Fruit fly (Drosophila melanogaster) whole organism, embryonic: ENCODE measurements around the gene Ilp6.
A peak's percentile ranks its signal among the peaks of the same experiment; 100 is the strongest.

Experiments used
- ATbp ChIP-seq: fragments of 200-800 bp; sonication (Bioruptor generic); optimal IDR thresholded peaks from 2 replicates; lab custom pipeline; 2017; ENCODE audit warnings: missing biosample characterization, mild to moderate bottlenecking, missing genetic modification characterization, missing genetic modification reagents
- Atf6 ChIP-seq: fragments of 200-800 bp; sonication (Bioruptor generic); IDR thresholded peaks from 2 replicates; pipeline ENCODE4 v1.3.6; 2022; ENCODE audit warnings: missing biosample characterization, missing genetic modification characterization
- CG10147 ChIP-seq: fragments of 200-800 bp; sonication (Bioruptor generic); optimal IDR thresholded peaks from 2 replicates; lab custom pipeline; 2019; ENCODE audit warnings: missing biosample characterization, mild to moderate bottlenecking, missing genetic modification characterization, moderate library complexity
- CG14710 ChIP-seq: fragments of 200-800 bp; sonication (Bioruptor generic); optimal IDR thresholded peaks from 3 replicates; lab custom pipeline; 2019; ENCODE audit warnings: missing biosample characterization, mild to moderate bottlenecking, missing genetic modification characterization, moderate library complexity
- CG1603 ChIP-seq: fragments of 200-800 bp; sonication (Bioruptor generic); optimal IDR thresholded peaks from 2 replicates; lab custom pipeline; 2019; ENCODE audit warnings: missing biosample characterization, mild to moderate bottlenecking, missing genetic modification characterization, moderate library complexity
- CG1647 ChIP-seq: fragments of 200-800 bp; sonication (Bioruptor generic); optimal IDR thresholded peaks from 3 replicates; lab custom pipeline; 2016; ENCODE audit warnings: missing biosample characterization, missing genetic modification characterization
- CG32767 ChIP-seq: fragments of 200-800 bp; sonication (Bioruptor generic); IDR thresholded peaks from 2 replicates; pipeline ENCODE4 v1.3.6; 2022; ENCODE audit warnings: missing biosample characterization, missing genetic modification characterization
- CG4360 ChIP-seq: fragments of 200-800 bp; sonication (Bioruptor generic); IDR thresholded peaks from 2 replicates; pipeline ENCODE4 v1.3.6; 2022; ENCODE audit warnings: missing biosample characterization, missing genetic modification characterization
- CG4730 ChIP-seq: fragments of 200-800 bp; sonication (Bioruptor generic); IDR thresholded peaks from 2 replicates; pipeline ENCODE4 v1.3.6; 2022; ENCODE audit warnings: missing biosample characterization, missing genetic modification characterization
- CG5953 ChIP-seq: fragments of 200-800 bp; sonication (Bioruptor generic); IDR thresholded peaks from 2 replicates; pipeline ENCODE4 v1.3.6; 2022; ENCODE audit warnings: missing biosample characterization, missing genetic modification characterization
- CG6791 ChIP-seq: fragments of 200-800 bp; sonication (Bioruptor generic); IDR thresholded peaks from 3 replicates; pipeline ENCODE4 v1.3.6; 2022; ENCODE audit warnings: missing biosample characterization, missing genetic modification characterization; ENCODE audit not compliant: partially characterized antibody
- CG6854 ChIP-seq: fragments of 200-800 bp; sonication (Bioruptor generic); optimal IDR thresholded peaks from 3 replicates; lab custom pipeline; 2017; ENCODE audit warnings: missing biosample characterization, mild to moderate bottlenecking, missing genetic modification characterization
- CG7357 ChIP-seq: fragments of 200-800 bp; sonication (Bioruptor generic); IDR thresholded peaks from 3 replicates; pipeline ENCODE4 v1.3.6; 2022; ENCODE audit warnings: missing biosample characterization, missing genetic modification characterization
- CG8388 ChIP-seq: fragments of 200-800 bp; sonication (Bioruptor generic); optimal IDR thresholded peaks from 2 replicates; lab custom pipeline; 2019; ENCODE audit warnings: missing biosample characterization, mild to moderate bottlenecking, missing genetic modification characterization, moderate library complexity
- CG8924 ChIP-seq: fragments of 200-800 bp; optimal IDR thresholded peaks from 3 replicates; lab custom pipeline; 2019; ENCODE audit warnings: missing biosample characterization, mild to moderate bottlenecking, missing genetic modification characterization, moderate library complexity
- CHES-1-like ChIP-seq: fragments of 200-800 bp; sonication (Bioruptor generic); optimal IDR thresholded peaks from 2 replicates; lab custom pipeline; 2016; ENCODE audit warnings: missing biosample characterization, missing genetic modification characterization
- Doc3 ChIP-seq: fragments of 200-800 bp; sonication (Bioruptor generic); IDR thresholded peaks from 3 replicates; pipeline ENCODE4 v1.3.6; 2022; ENCODE audit warnings: missing biosample characterization, missing genetic modification characterization; ENCODE audit not compliant: partially characterized antibody
- Eip74EF ChIP-seq, 2 experiments: fragments of 200-800 bp in 1 of 2; fragments of >200 bp in 1 of 2; sonication (Bioruptor generic) in 1 of 2; optimal IDR thresholded peaks; 2 replicates each; lab custom pipeline; 2017 to 2019; ENCODE audit warnings: missing biosample characterization in 2 of 2, missing genetic modification characterization in 2 of 2, mild to moderate bottlenecking in 1 of 2, moderate library complexity in 1 of 2
- Hr51 ChIP-seq, 2 experiments: fragments of 200-800 bp; sonication (Bioruptor generic); optimal IDR thresholded peaks; 2 replicates in 1 of 2; 3 replicates in 1 of 2; lab custom pipeline; 2016 to 2018; ENCODE audit warnings: missing biosample characterization in 2 of 2, missing genetic modification characterization in 2 of 2, mild to moderate bottlenecking in 1 of 2, moderate library complexity in 1 of 2
- Med ChIP-seq: fragments of 200-800 bp; sonication (Bioruptor generic); peaks from one replicate; lab custom pipeline; 2016; ENCODE audit warnings: missing biosample characterization, missing genetic modification characterization, mild to moderate bottlenecking, inconsistent platforms, moderate library complexity
- Mrtf ChIP-seq: fragments of 200-800 bp; sonication (Bioruptor generic); IDR thresholded peaks from 3 replicates; pipeline ENCODE4 v1.3.6; 2022; ENCODE audit warnings: missing biosample characterization, missing genetic modification characterization
- Neu2 ChIP-seq: fragments of 200-800 bp; sonication (Bioruptor generic); optimal IDR thresholded peaks from 3 replicates; lab custom pipeline; 2016; ENCODE audit warnings: missing biosample characterization, missing genetic modification characterization, borderline replicate concordance
- Optix ChIP-seq: fragments of 200-800 bp; sonication (Bioruptor generic); IDR thresholded peaks from 3 replicates; pipeline ENCODE4 v1.3.6; 2022; ENCODE audit warnings: missing biosample characterization, missing genetic modification characterization
- Pdp1 ChIP-seq, 2 experiments: fragments of 200-800 bp; sonication (Bioruptor generic); optimal IDR thresholded peaks; 3 replicates each; lab custom pipeline; 2016; ENCODE audit warnings: missing biosample characterization in 2 of 2, missing genetic modification characterization in 2 of 2, mild to moderate bottlenecking in 1 of 2, moderate library complexity in 1 of 2
- Rx ChIP-seq: fragments of 200-800 bp; sonication (Bioruptor generic); IDR thresholded peaks from 2 replicates; pipeline ENCODE4 v1.3.6; 2022; ENCODE audit warnings: missing biosample characterization, missing genetic modification characterization
- Sox100B ChIP-seq: fragments of 200-800 bp; sonication (Bioruptor generic); optimal IDR thresholded peaks from 3 replicates; lab custom pipeline; 2018; ENCODE audit warnings: missing biosample characterization, mild to moderate bottlenecking, missing genetic modification characterization
- Sox102F ChIP-seq: fragments of 200-800 bp; sonication (Bioruptor generic); optimal IDR thresholded peaks from 2 replicates; lab custom pipeline; 2018; ENCODE audit warnings: missing biosample characterization, mild to moderate bottlenecking, missing genetic modification characterization, moderate library complexity
- Trl ChIP-seq, 3 experiments: fragments of >200 bp in 2 of 3; fragments of 200-800 bp in 1 of 3; sonication (Bioruptor generic) in 1 of 3; optimal IDR thresholded peaks; 2 replicates in 1 of 3; 3 replicates in 2 of 3; lab custom pipeline; 2016 to 2017; ENCODE audit warnings: missing biosample characterization in 1 of 3, missing genetic modification characterization in 1 of 3
- Vsx1 ChIP-seq: fragments of 200-800 bp; sonication (Bioruptor generic); optimal IDR thresholded peaks from 2 replicates; lab custom pipeline; 2017; ENCODE audit warnings: missing biosample characterization, mild to moderate bottlenecking, missing genetic modification characterization, missing genetic modification reagents
- bab2 ChIP-seq: fragments of 200-800 bp; sonication (Bioruptor generic); optimal IDR thresholded peaks from 2 replicates; lab custom pipeline; 2016; ENCODE audit warnings: missing biosample characterization, missing genetic modification characterization
- bcd ChIP-seq: fragments of 200-800 bp; sonication (Bioruptor generic); optimal IDR thresholded peaks from 2 replicates; lab custom pipeline; 2017; ENCODE audit warnings: missing biosample characterization, mild to moderate bottlenecking, missing genetic modification characterization
- cad ChIP-seq: fragments of >200 bp; optimal IDR thresholded peaks from 2 replicates; lab custom pipeline; 2017; ENCODE audit warnings: missing biosample characterization, missing genetic modification characterization
- chinmo ChIP-seq: fragments of 200-800 bp; sonication (Bioruptor generic); IDR thresholded peaks from 4 replicates; pipeline ENCODE4 v1.3.6; 2022; ENCODE audit warnings: missing biosample characterization, missing genetic modification characterization; ENCODE audit not compliant: partially characterized antibody
- crp ChIP-seq, 2 experiments: fragments of 200-800 bp; sonication (Bioruptor generic); optimal IDR thresholded peaks; 2 replicates in 1 of 2; 3 replicates in 1 of 2; lab custom pipeline; 2017; ENCODE audit warnings: missing biosample characterization in 2 of 2, missing genetic modification characterization in 2 of 2, mild to moderate bottlenecking in 1 of 2, moderate library complexity in 1 of 2
- dimm ChIP-seq: fragments of 200-800 bp; sonication (Bioruptor generic); IDR thresholded peaks from 2 replicates; pipeline ENCODE4 v1.3.6; 2022; ENCODE audit warnings: missing biosample characterization, missing genetic modification characterization
- eve ChIP-seq, 2 experiments: fragments of >200 bp; optimal IDR thresholded peaks; 2 replicates each; lab custom pipeline; 2017; ENCODE audit warnings: missing biosample characterization in 2 of 2, missing genetic modification characterization in 2 of 2
- fd3F ChIP-seq: fragments of 200-800 bp; sonication (Bioruptor generic); optimal IDR thresholded peaks from 2 replicates; lab custom pipeline; 2018; ENCODE audit warnings: missing biosample characterization, mild to moderate bottlenecking, missing genetic modification characterization, moderate library complexity
- fd64A ChIP-seq: fragments of 200-800 bp; sonication (Bioruptor generic); optimal IDR thresholded peaks from 3 replicates; lab custom pipeline; 2018; ENCODE audit warnings: missing biosample characterization, mild to moderate bottlenecking, missing genetic modification characterization
- grau ChIP-seq: fragments of 200-800 bp; optimal IDR thresholded peaks from 3 replicates; lab custom pipeline; 2019; ENCODE audit warnings: missing biosample characterization, mild to moderate bottlenecking, missing genetic modification characterization, moderate library complexity
- lola ChIP-seq, 3 experiments: fragments of >200 bp in 2 of 3; fragments of 200-800 bp in 1 of 3; sonication (Bioruptor generic) in 1 of 3; optimal IDR thresholded peaks; 2 replicates each; lab custom pipeline; 2017 to 2019; ENCODE audit warnings: missing biosample characterization in 3 of 3, missing genetic modification characterization in 3 of 3, mild to moderate bottlenecking in 1 of 3, moderate library complexity in 1 of 3
- sd ChIP-seq: fragments of 200-800 bp; sonication (Bioruptor generic); optimal IDR thresholded peaks from 3 replicates; lab custom pipeline; 2018; ENCODE audit warnings: missing biosample characterization, mild to moderate bottlenecking, missing genetic modification characterization, moderate library complexity
- sens ChIP-seq: fragments of 200-800 bp; sonication (Bioruptor generic); peaks from one replicate; lab custom pipeline; 2016; ENCODE audit warnings: missing biosample characterization, missing genetic modification characterization
- sima ChIP-seq: fragments of 200-800 bp; sonication (Bioruptor generic); optimal IDR thresholded peaks from 2 replicates; lab custom pipeline; 2016; ENCODE audit warnings: missing biosample characterization, missing genetic modification characterization
- usp ChIP-seq: fragments of >200 bp; optimal IDR thresholded peaks from 2 replicates; lab custom pipeline; 2017; ENCODE audit warnings: missing biosample characterization, missing genetic modification characterization
- zf30C ChIP-seq: fragments of 200-800 bp; sonication (Bioruptor generic); optimal IDR thresholded peaks from 3 replicates; lab custom pipeline; 2018; ENCODE audit warnings: missing biosample characterization, mild to moderate bottlenecking, missing genetic modification characterization

Ilp6 gene

DNA sequence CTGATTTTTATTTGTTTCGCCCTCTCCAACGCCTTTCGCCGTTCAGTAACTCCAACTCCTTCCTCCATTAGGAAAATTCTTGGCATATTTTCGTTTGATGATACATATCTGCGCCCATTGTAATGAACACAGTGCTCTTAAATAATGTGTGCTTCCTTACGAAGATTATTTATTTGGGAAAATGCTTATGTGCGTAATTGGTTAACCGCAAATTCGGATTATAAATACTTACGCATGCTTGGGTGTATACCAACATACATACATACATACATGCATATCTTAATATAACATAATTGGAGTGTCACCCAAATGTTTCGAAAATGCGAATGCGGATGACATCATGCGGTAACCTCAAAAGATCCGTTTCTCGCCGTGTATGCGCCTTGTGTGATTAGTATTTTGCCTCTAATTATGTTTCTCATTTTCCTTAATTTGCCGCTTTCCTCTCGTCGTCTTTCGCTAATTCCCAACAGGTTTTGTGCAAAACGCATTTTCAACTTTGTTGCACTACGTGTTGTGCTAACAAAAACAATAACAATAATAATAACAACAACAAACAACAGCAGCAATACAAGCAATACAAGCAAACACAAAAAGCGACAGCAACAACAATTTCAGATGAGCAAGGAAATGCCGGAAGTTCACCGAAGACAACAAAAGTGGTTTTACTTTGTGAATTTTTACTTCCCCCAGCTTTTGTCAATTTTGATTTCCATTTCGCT, 29.8 kb downstream of the Ilp6 start:
- TF ChIP-seq Vsx1 (GFP tag; lab: Kevin White, UChicago): no peak
- peak; percentile 18 for TF ChIP-seq Sox100B (GFP tag; lab: Kevin White, UChicago)
- TF ChIP-seq Sox102F (GFP tag; lab: Kevin White, UChicago): peak; percentile 3
- peak; percentile 58 for TF ChIP-seq CG4360
- no peak for TF ChIP-seq bcd (GFP tag; lab: Kevin White, UChicago)
- peak; percentile 10 for TF ChIP-seq sens
- TF ChIP-seq Rx (GFP tag; lab: Robert Waterston, UW): no peak
- TF ChIP-seq sd (tag; lab: Kevin White, UChicago): peak; percentile 92
- TF ChIP-seq Hr51 (GFP tag; optimal IDR thresholded peaks at IDR 0.05; lab: Kevin White, UChicago): peak in 1 of 2 experiments; percentile 5
- peak; percentile 27 for TF ChIP-seq CG1603 (tag; lab: Kevin White, UChicago)
- no peak for TF ChIP-seq Optix (GFP tag; lab: Robert Waterston, UW)
- peak; percentile 56 for TF ChIP-seq zf30C (GFP tag; lab: Kevin White, UChicago)
- TF ChIP-seq CG8924 (tag; lab: Kevin White, UChicago): no peak
- TF ChIP-seq CG5953: no peak
- no peak for TF ChIP-seq CG14710 (tag; lab: Kevin White, UChicago)
- TF ChIP-seq CG4730: no peak
- no peak for TF ChIP-seq Mrtf
- no peak for TF ChIP-seq CG6791 (GFP tag; lab: Robert Waterston, UW)
- TF ChIP-seq lola (GFP tag; optimal IDR thresholded peaks at IDR 0.05; lab: Kevin White, UChicago): peak in 1 of 3 experiments; percentile 10
- no peak for TF ChIP-seq Doc3
- TF ChIP-seq CG10147: no peak
- no peak for TF ChIP-seq CG1647 (GFP tag; lab: Kevin White, UChicago)
- no peak for TF ChIP-seq dimm
- TF ChIP-seq grau (tag; lab: Kevin White, UChicago): peak; percentile 14
- TF ChIP-seq CG32767 (GFP tag; lab: Robert Waterston, UW): no peak
- no peak for TF ChIP-seq CG7357
- no peak for TF ChIP-seq fd64A (GFP tag; lab: Kevin White, UChicago)
- TF ChIP-seq Pdp1 (GFP tag; optimal IDR thresholded peaks at IDR 0.05; lab: Kevin White, UChicago): peak in 1 of 2 experiments; percentile 10
- no peak for TF ChIP-seq CHES-1-like (GFP tag; lab: Kevin White, UChicago)
- peak; percentile 11 for TF ChIP-seq CG8388 (GFP tag; lab: Kevin White, UChicago)
- TF ChIP-seq chinmo (GFP tag; lab: Robert Waterston, UW): 0 out of 4 replicates have a peak, but pooled peaks have one; percentile 10
- peak in 1 of 2 experiments; percentile 40 for TF ChIP-seq eve (GFP tag; optimal IDR thresholded peaks at IDR 0.05; lab: Kevin White, UChicago)
- TF ChIP-seq cad: no peak
- TF ChIP-seq crp (GFP tag; optimal IDR thresholded peaks at IDR 0.05; lab: Kevin White, UChicago): no peak
- no peak for TF ChIP-seq usp (GFP tag; lab: Kevin White, UChicago)
- TF ChIP-seq Trl (optimal IDR thresholded peaks at IDR 0.05; lab: Kevin White, UChicago): no peak
- TF ChIP-seq Trl (GFP tag; optimal IDR thresholded peaks at IDR 0.05; lab: Kevin White, UChicago): no peak
- no peak for TF ChIP-seq fd3F
- no peak for TF ChIP-seq sima (GFP tag; lab: Kevin White, UChicago)
- TF ChIP-seq bab2: no peak
- TF ChIP-seq Neu2 (GFP tag; lab: Kevin White, UChicago): no peak
- TF ChIP-seq ATbp (GFP tag; lab: Kevin White, UChicago): no peak
- TF ChIP-seq Eip74EF (GFP tag; optimal IDR thresholded peaks at IDR 0.05; lab: Kevin White, UChicago): peak in 1 of 2 experiments; percentile 34
- TF ChIP-seq Atf6 (GFP tag; lab: Robert Waterston, UW): no peak
- peak; percentile 80 for TF ChIP-seq Med
- TF ChIP-seq CG6854: no peak
- TF ChIP-seq, all 482 proteins: peak for 16
